Worm (Caenorhabditis elegans) whole organism, L2 larva: ENCODE data around the gene clc-6.

ENCODE experiments used
- aly-2 ChIP-seq: fragments of 150-350 bp; optimal IDR thresholded peaks from 2 replicates; lab custom pipeline; 2014; ENCODE audit warnings: missing biosample characterization, missing genetic modification characterization
- ama-1 ChIP-seq: fragments of 150-350 bp; optimal IDR thresholded peaks from 2 replicates; lab custom pipeline; 2018; ENCODE audit warnings: inconsistent platforms
- ceh-16 ChIP-seq: fragments of 150-350 bp; optimal IDR thresholded peaks from 2 replicates; lab custom pipeline; 2014; ENCODE audit warnings: missing biosample characterization, missing genetic modification characterization
- ceh-82 ChIP-seq: fragments of 150-350 bp; optimal IDR thresholded peaks from 2 replicates; lab custom pipeline; 2014; ENCODE audit warnings: missing biosample characterization, missing genetic modification characterization
- elt-1 ChIP-seq: fragments of 150-350 bp; optimal IDR thresholded peaks from 2 replicates; lab custom pipeline; 2014; ENCODE audit warnings: missing biosample characterization, missing genetic modification characterization
- lsy-2 ChIP-seq, 2 experiments: fragments of 150-350 bp in 1 of 2; sonication (generic microtip) in 1 of 2; optimal IDR thresholded peaks; 2 replicates each; lab custom pipeline; 2014 to 2017; ENCODE audit warnings: missing biosample characterization in 2 of 2, missing genetic modification characterization in 2 of 2
- nhr-10 ChIP-seq: sonication (generic microtip); optimal IDR thresholded peaks from 2 replicates; lab custom pipeline; 2017; ENCODE audit warnings: missing biosample characterization, missing genetic modification characterization
- nhr-129 ChIP-seq: fragments of 150-350 bp; optimal IDR thresholded peaks from 2 replicates; lab custom pipeline; 2014; ENCODE audit warnings: missing biosample characterization, missing genetic modification characterization
- nhr-23 ChIP-seq: fragments of 150-350 bp; optimal IDR thresholded peaks from 2 replicates; lab custom pipeline; 2014; ENCODE audit warnings: missing biosample characterization, missing genetic modification reagents, missing genetic modification characterization
- ztf-11 ChIP-seq: sonication (generic microtip); optimal IDR thresholded peaks from 2 replicates; lab custom pipeline; 2017; ENCODE audit warnings: missing biosample characterization, missing genetic modification characterization

DNA sequence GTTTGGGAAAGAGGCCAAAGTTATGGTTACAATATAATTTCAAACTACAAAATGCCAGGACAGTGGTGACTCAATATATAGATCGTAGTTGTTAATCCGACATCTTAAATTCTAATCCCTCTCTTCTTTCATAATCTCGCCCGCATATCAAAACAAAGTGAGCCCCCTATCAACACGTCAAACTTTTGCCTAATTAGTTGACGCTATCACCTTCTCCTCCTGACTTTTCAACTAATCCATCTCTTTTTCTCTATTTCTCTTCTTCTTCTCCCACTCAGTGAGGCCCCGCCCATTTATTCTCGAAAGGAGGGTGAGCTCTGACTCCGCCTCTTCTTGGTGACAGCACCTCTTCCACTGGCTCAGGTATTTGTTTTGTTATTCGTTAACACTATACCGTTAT, 15.3 kb upstream of the clc-6 start:
- no peak for TF ChIP-seq nhr-23 (tag; lab: Kevin White, UChicago)
- TF ChIP-seq aly-2 (tag; lab: Kevin White, UChicago) = no peak
- no peak for TF ChIP-seq ceh-16
- TF ChIP-seq ceh-82 (tag; lab: Kevin White, UChicago) = no peak
- no peak for TF ChIP-seq nhr-129 (tag; lab: Kevin White, UChicago)
- no peak for TF ChIP-seq ama-1 (lab: Kevin White, UChicago)
- TF ChIP-seq nhr-10 (tag; lab: Kevin White, UChicago) = no peak
- no peak for TF ChIP-seq lsy-2 (tag; optimal IDR thresholded peaks at IDR 0.05; lab: Kevin White, UChicago)
- no peak for TF ChIP-seq elt-1
- TF ChIP-seq ztf-11 (tag; lab: Kevin White, UChicago) = no peak
